Fruit fly (Drosophila melanogaster) whole organism, prepupa: ENCODE measurements around the gene alt.

Experiments used
- Blimp-1 ChIP-seq: fragments of 200-800 bp; sonication (Bioruptor generic); optimal IDR thresholded peaks from 3 replicates; lab custom pipeline; 2017; ENCODE audit warnings: missing biosample characterization, missing genetic modification characterization, mild to moderate bottlenecking, moderate library complexity, missing genetic modification reagents
- CG10631 ChIP-seq: fragments of 200-800 bp; sonication (Bioruptor generic); optimal IDR thresholded peaks from 2 replicates; lab custom pipeline; 2016; ENCODE audit warnings: missing biosample characterization, missing genetic modification characterization
- CG11902 ChIP-seq: fragments of 200-800 bp; sonication (Bioruptor generic); optimal IDR thresholded peaks from 3 replicates; lab custom pipeline; 2016; ENCODE audit warnings: missing biosample characterization, missing genetic modification characterization
- CG15336 ChIP-seq: fragments of 200-800 bp; sonication (Bioruptor generic); IDR thresholded peaks from 2 replicates; pipeline ENCODE4 v1.3.6; 2022; ENCODE audit warnings: missing biosample characterization, missing genetic modification characterization
- CG1621 ChIP-seq: fragments of 200-800 bp; sonication (Bioruptor generic); optimal IDR thresholded peaks from 3 replicates; lab custom pipeline; 2018; ENCODE audit warnings: missing biosample characterization, mild to moderate bottlenecking, missing genetic modification characterization
- CG16779 ChIP-seq: fragments of 200-800 bp; sonication (Bioruptor generic); optimal IDR thresholded peaks from 3 replicates; lab custom pipeline; 2017; ENCODE audit warnings: missing biosample characterization, mild to moderate bottlenecking, missing genetic modification characterization
- CG3032 ChIP-seq: fragments of 200-800 bp; optimal IDR thresholded peaks from 2 replicates; lab custom pipeline; 2019; ENCODE audit warnings: missing biosample characterization, mild to moderate bottlenecking, missing genetic modification characterization, moderate library complexity
- CG34406 ChIP-seq: fragments of 200-800 bp; sonication (Bioruptor generic); optimal IDR thresholded peaks from 3 replicates; lab custom pipeline; 2016; ENCODE audit warnings: missing biosample characterization, missing genetic modification characterization
- CG6163 ChIP-seq: fragments of 200-800 bp; sonication (Bioruptor generic); IDR thresholded peaks from 3 replicates; pipeline ENCODE4 v1.3.6; 2022; ENCODE audit warnings: missing biosample characterization, missing genetic modification characterization
- CG6276 ChIP-seq: fragments of 200-800 bp; sonication (Bioruptor generic); optimal IDR thresholded peaks from 2 replicates; lab custom pipeline; 2017; ENCODE audit warnings: missing biosample characterization, mild to moderate bottlenecking, missing genetic modification characterization
- CG6792 ChIP-seq: fragments of 200-800 bp; sonication (Bioruptor generic); optimal IDR thresholded peaks from 3 replicates; lab custom pipeline; 2016; ENCODE audit warnings: missing biosample characterization, missing genetic modification characterization
- CG7368 ChIP-seq: fragments of 200-800 bp; sonication (Bioruptor generic); optimal IDR thresholded peaks from 3 replicates; lab custom pipeline; 2016; ENCODE audit warnings: missing biosample characterization, missing genetic modification characterization
- CG8119 ChIP-seq: fragments of 200-800 bp; sonication (Bioruptor generic); IDR thresholded peaks from 3 replicates; pipeline ENCODE4 v1.3.6; 2022; ENCODE audit warnings: missing biosample characterization, missing genetic modification characterization
- CG8319 ChIP-seq: fragments of 200-800 bp; sonication (Bioruptor generic); optimal IDR thresholded peaks from 3 replicates; lab custom pipeline; 2016; ENCODE audit warnings: missing biosample characterization, missing genetic modification characterization
- CG9139 ChIP-seq: fragments of 200-800 bp; sonication (Bioruptor generic); optimal IDR thresholded peaks from 3 replicates; lab custom pipeline; 2017; ENCODE audit warnings: missing biosample characterization, mild to moderate bottlenecking, missing genetic modification characterization
- Eip75B ChIP-seq: fragments of 200-800 bp; sonication (Bioruptor generic); optimal IDR thresholded peaks from 3 replicates; lab custom pipeline; 2016; ENCODE audit warnings: missing biosample characterization, missing genetic modification characterization
- Eip78C ChIP-seq: fragments of 200-800 bp; sonication (Bioruptor generic); peaks from one replicate; lab custom pipeline; 2016; ENCODE audit warnings: missing biosample characterization, missing genetic modification characterization
- Ets21C ChIP-seq: fragments of 200-800 bp; sonication (Bioruptor generic); optimal IDR thresholded peaks from 3 replicates; lab custom pipeline; 2016; ENCODE audit warnings: missing biosample characterization, missing genetic modification characterization
- Ets96B ChIP-seq: fragments of 200-800 bp; optimal IDR thresholded peaks from 2 replicates; lab custom pipeline; 2019; ENCODE audit warnings: missing biosample characterization, mild to moderate bottlenecking, missing genetic modification characterization, moderate library complexity
- Gug ChIP-seq: fragments of 200-800 bp; sonication (Bioruptor generic); IDR thresholded peaks from 2 replicates; pipeline ENCODE4 v1.3.6; 2022; ENCODE audit warnings: missing biosample characterization, missing genetic modification characterization
- Hr39 ChIP-seq: fragments of 200-800 bp; sonication (Bioruptor generic); optimal IDR thresholded peaks from 2 replicates; lab custom pipeline; 2016; ENCODE audit warnings: missing biosample characterization, missing genetic modification characterization
- Hr4 ChIP-seq: fragments of 200-800 bp; sonication (Bioruptor generic); optimal IDR thresholded peaks from 3 replicates; lab custom pipeline; 2016; ENCODE audit warnings: missing biosample characterization, missing genetic modification characterization
- Lpt ChIP-seq: fragments of 200-800 bp; sonication (Bioruptor generic); optimal IDR thresholded peaks from 3 replicates; lab custom pipeline; 2016; ENCODE audit warnings: missing biosample characterization, missing genetic modification characterization
- OdsH ChIP-seq: fragments of 200-800 bp; sonication (Bioruptor generic); optimal IDR thresholded peaks from 3 replicates; lab custom pipeline; 2016; ENCODE audit warnings: missing biosample characterization, missing genetic modification characterization
- Smox ChIP-seq: fragments of 200-800 bp; sonication (Bioruptor generic); optimal IDR thresholded peaks from 3 replicates; lab custom pipeline; 2016; ENCODE audit warnings: missing biosample characterization, missing genetic modification characterization
- Sox102F ChIP-seq: fragments of 200-800 bp; sonication (Bioruptor generic); optimal IDR thresholded peaks from 2 replicates; lab custom pipeline; 2016; ENCODE audit warnings: missing biosample characterization, mild to moderate bottlenecking, missing genetic modification characterization
- Sox14 ChIP-seq: fragments of 200-800 bp; sonication (Bioruptor generic); optimal IDR thresholded peaks from 3 replicates; lab custom pipeline; 2016; ENCODE audit warnings: missing biosample characterization, missing genetic modification characterization
- Sox15 ChIP-seq: fragments of 200-800 bp; sonication (Bioruptor generic); optimal IDR thresholded peaks from 3 replicates; lab custom pipeline; 2016; ENCODE audit warnings: missing biosample characterization, missing genetic modification characterization
- achi ChIP-seq: fragments of 200-800 bp; sonication (Bioruptor generic); optimal IDR thresholded peaks from 3 replicates; lab custom pipeline; 2016; ENCODE audit warnings: missing biosample characterization, missing genetic modification characterization
- cyc ChIP-seq: fragments of 200-800 bp; sonication (Bioruptor generic); optimal IDR thresholded peaks from 3 replicates; lab custom pipeline; 2016; ENCODE audit warnings: missing biosample characterization, missing genetic modification characterization
- dsx ChIP-seq: fragments of 200-800 bp; optimal IDR thresholded peaks from 3 replicates; lab custom pipeline; 2019; ENCODE audit warnings: missing biosample characterization, mild to moderate bottlenecking, missing genetic modification characterization, moderate library complexity; ENCODE audit not compliant: poor library complexity, severe bottlenecking
- eg ChIP-seq: fragments of 200-800 bp; sonication (Bioruptor generic); IDR thresholded peaks from 3 replicates; pipeline ENCODE4 v1.3.6; 2022; ENCODE audit warnings: missing biosample characterization, missing genetic modification characterization
- esn ChIP-seq: fragments of 200-800 bp; sonication (Bioruptor generic); optimal IDR thresholded peaks from 2 replicates; lab custom pipeline; 2016; ENCODE audit warnings: missing biosample characterization, mild to moderate bottlenecking, missing genetic modification characterization, moderate library complexity
- fd59A ChIP-seq: fragments of 200-800 bp; sonication (Bioruptor generic); optimal IDR thresholded peaks from 2 replicates; lab custom pipeline; 2017; ENCODE audit warnings: missing biosample characterization, mild to moderate bottlenecking, missing genetic modification characterization, missing genetic modification reagents
- fd85E ChIP-seq: fragments of 200-800 bp; sonication (Bioruptor generic); optimal IDR thresholded peaks from 3 replicates; lab custom pipeline; 2016; ENCODE audit warnings: missing biosample characterization, missing genetic modification characterization
- fkh ChIP-seq: fragments of 200-800 bp; sonication (Bioruptor generic); optimal IDR thresholded peaks from 3 replicates; lab custom pipeline; 2017; ENCODE audit warnings: missing biosample characterization, mild to moderate bottlenecking, missing genetic modification characterization, moderate library complexity
- lz ChIP-seq: fragments of 200-800 bp; sonication (Bioruptor generic); optimal IDR thresholded peaks from 3 replicates; lab custom pipeline; 2016; ENCODE audit warnings: missing biosample characterization, missing genetic modification characterization
- net ChIP-seq: fragments of 200-800 bp; sonication (Bioruptor generic); optimal IDR thresholded peaks from 3 replicates; lab custom pipeline; 2016; ENCODE audit warnings: missing biosample characterization, missing genetic modification characterization
- pdm3 ChIP-seq: fragments of 200-800 bp; sonication (Bioruptor generic); optimal IDR thresholded peaks from 3 replicates; lab custom pipeline; 2016; ENCODE audit warnings: missing biosample characterization, missing genetic modification characterization
- salr ChIP-seq, 2 experiments: fragments of 200-800 bp; sonication (Bioruptor generic); optimal IDR thresholded peaks; 3 replicates each; lab custom pipeline; 2016 to 2018; ENCODE audit warnings: missing biosample characterization in 2 of 2, missing genetic modification characterization in 2 of 2, mild to moderate bottlenecking in 1 of 2
- spab ChIP-seq: fragments of 200-800 bp; sonication (Bioruptor generic); optimal IDR thresholded peaks from 2 replicates; lab custom pipeline; 2017; ENCODE audit warnings: missing biosample characterization, mild to moderate bottlenecking, missing genetic modification characterization, missing genetic modification reagents
- ss ChIP-seq, 2 experiments: fragments of 200-800 bp; sonication (Bioruptor generic); optimal IDR thresholded peaks; 2 replicates in 1 of 2; 3 replicates in 1 of 2; lab custom pipeline; 2017 to 2018; ENCODE audit warnings: mild to moderate bottlenecking in 2 of 2, missing biosample characterization in 2 of 2, missing genetic modification characterization in 2 of 2, moderate library complexity in 1 of 2
- svp ChIP-seq: fragments of 200-800 bp; sonication (Bioruptor generic); peaks from one replicate; lab custom pipeline; 2016; ENCODE audit warnings: missing biosample characterization, missing genetic modification characterization
- topi ChIP-seq: fragments of 200-800 bp; sonication (Bioruptor generic); optimal IDR thresholded peaks from 3 replicates; lab custom pipeline; 2016; ENCODE audit warnings: missing biosample characterization, missing genetic modification characterization
- vri ChIP-seq: fragments of 200-800 bp; sonication (Bioruptor generic); optimal IDR thresholded peaks from 3 replicates; lab custom pipeline; 2016; ENCODE audit warnings: missing biosample characterization, mild to moderate bottlenecking, missing genetic modification characterization

The alt gene

dm6 chr3R:17712623-17713521 lies 30.6 kb upstream of the alt start:
- no peak for TF ChIP-seq spab
- no peak for TF ChIP-seq lz
- peak; percentile 7 for TF ChIP-seq Sox102F (GFP tag; lab: Kevin White, UChicago)
- no peak for TF ChIP-seq CG1621 (tag; lab: Kevin White, UChicago)
- no peak for TF ChIP-seq CG11902 (GFP tag; lab: Kevin White, UChicago)
- TF ChIP-seq eg (GFP tag; lab: Robert Waterston, UW): peak; percentile 42; the same call in 1 of the 3 replicates
- TF ChIP-seq fd85E (GFP tag; lab: Kevin White, UChicago): no peak
- TF ChIP-seq Hr39 (GFP tag; lab: Kevin White, UChicago): no peak
- 0 out of 3 replicates have a peak, but pooled peaks have one; percentile 17 for TF ChIP-seq CG8119
- TF ChIP-seq topi (GFP tag; lab: Kevin White, UChicago): no peak
- peak; percentile 71 for TF ChIP-seq fkh (GFP tag; lab: Kevin White, UChicago)
- TF ChIP-seq Smox: no peak
- no peak for TF ChIP-seq CG6276
- TF ChIP-seq CG16779: no peak
- TF ChIP-seq ss (GFP tag; optimal IDR thresholded peaks at IDR 0.05; lab: Kevin White, UChicago): peak; percentile 7 to 44
- TF ChIP-seq Ets21C: no peak
- TF ChIP-seq Sox14: peak; percentile 57
- no peak for TF ChIP-seq CG34406 (GFP tag; lab: Kevin White, UChicago)
- no peak for TF ChIP-seq OdsH (GFP tag; lab: Kevin White, UChicago)
- no peak for TF ChIP-seq Blimp-1 (GFP tag; lab: Kevin White, UChicago)
- no peak for TF ChIP-seq Ets96B (tag; lab: Kevin White, UChicago)
- no peak for TF ChIP-seq net
- TF ChIP-seq CG6792 (GFP tag; lab: Kevin White, UChicago): no peak
- TF ChIP-seq cyc: no peak
- TF ChIP-seq salr (GFP tag; optimal IDR thresholded peaks at IDR 0.05; lab: Kevin White, UChicago): no peak
- no peak for TF ChIP-seq CG9139 (GFP tag; lab: Kevin White, UChicago)
- TF ChIP-seq CG6163 (GFP tag; lab: Robert Waterston, UW): 0 out of 3 replicates have a peak, but pooled peaks have one; percentile 12
- TF ChIP-seq Eip78C (GFP tag; lab: Kevin White, UChicago): peak; percentile 53
- peak; percentile 27 for TF ChIP-seq dsx (GFP tag; lab: Kevin White, UChicago)
- peak; percentile 63 for TF ChIP-seq vri (GFP tag; lab: Kevin White, UChicago)
- TF ChIP-seq svp (GFP tag; lab: Kevin White, UChicago): peak; percentile 83
- no peak for TF ChIP-seq CG8319 (GFP tag; lab: Kevin White, UChicago)
- peak; percentile 9 for TF ChIP-seq esn
- peak; percentile 20 for TF ChIP-seq Eip75B (GFP tag; lab: Kevin White, UChicago)

dm6 chr3R:17711646-17711975 lies 29.3 kb upstream of the alt start:
- no peak for TF ChIP-seq Sox15
- TF ChIP-seq Lpt (GFP tag; lab: Kevin White, UChicago): no peak
- TF ChIP-seq dsx (GFP tag; lab: Kevin White, UChicago): peak; percentile 52
- TF ChIP-seq eg (GFP tag; lab: Robert Waterston, UW): no peak

- TF ChIP-seq salr (GFP tag; optimal IDR thresholded peaks at IDR 0.05; lab: Kevin White, UChicago): peak in 1 of 2 experiments; percentile 30
- TF ChIP-seq Ets96B (tag; lab: Kevin White, UChicago): no peak
- no peak for TF ChIP-seq fd59A
- no peak for TF ChIP-seq CG10631
- TF ChIP-seq achi: no peak
- TF ChIP-seq net: peak; percentile 1
- TF ChIP-seq Hr4 (GFP tag; lab: Kevin White, UChicago): no peak
- TF ChIP-seq CG11902 (GFP tag; lab: Kevin White, UChicago): no peak
- TF ChIP-seq Eip78C (GFP tag; lab: Kevin White, UChicago): peak; percentile 59
- no peak for TF ChIP-seq OdsH (GFP tag; lab: Kevin White, UChicago)
- TF ChIP-seq pdm3: no peak
- TF ChIP-seq cyc: no peak
- TF ChIP-seq CG6792 (GFP tag; lab: Kevin White, UChicago): no peak
- no peak for TF ChIP-seq dsx (GFP tag; lab: Kevin White, UChicago)
- no peak for TF ChIP-seq CG34406 (GFP tag; lab: Kevin White, UChicago)
- no peak for TF ChIP-seq CG7368 (GFP tag; lab: Kevin White, UChicago)
- no peak for TF ChIP-seq CG6276
- no peak for TF ChIP-seq CG8119
- no peak for TF ChIP-seq CG3032 (tag; lab: Kevin White, UChicago)
- no peak for TF ChIP-seq Gug (GFP tag; lab: Robert Waterston, UW)
- TF ChIP-seq CG15336 (GFP tag; lab: Robert Waterston, UW): no peak
- TF ChIP-seq Smox: no peak
Measured at dm6 chr3R:17710900-17711645, 28.8 kb upstream of the alt start.
